Fruit fly (Drosophila melanogaster) whole organism, embryonic: ENCODE results near the gene Or85b.

Source experiments
- Bdp1 ChIP-seq: fragments of 200-800 bp; sonication (Bioruptor generic); optimal IDR thresholded peaks from 3 replicates; lab custom pipeline; 2016; ENCODE audit warnings: missing biosample characterization, missing genetic modification characterization
- BtbVII ChIP-seq: fragments of 200-800 bp; sonication (Bioruptor generic); optimal IDR thresholded peaks from 3 replicates; lab custom pipeline; 2017; ENCODE audit warnings: missing biosample characterization, mild to moderate bottlenecking, missing genetic modification characterization
- CG10543 ChIP-seq: fragments of 200-800 bp; sonication (Bioruptor generic); optimal IDR thresholded peaks from 3 replicates; lab custom pipeline; 2017; ENCODE audit warnings: missing biosample characterization, mild to moderate bottlenecking, missing genetic modification characterization, moderate library complexity
- CG14050 ChIP-seq: fragments of 200-800 bp; sonication (Bioruptor generic); IDR thresholded peaks from 3 replicates; pipeline ENCODE4 v1.3.6; 2022; ENCODE audit warnings: missing biosample characterization, missing genetic modification characterization
- CG15514 ChIP-seq: fragments of 200-800 bp; sonication (Bioruptor generic); optimal IDR thresholded peaks from 3 replicates; lab custom pipeline; 2017; ENCODE audit warnings: missing biosample characterization, missing genetic modification characterization, mild to moderate bottlenecking, moderate library complexity, missing genetic modification reagents
- CG15696 ChIP-seq: fragments of 200-800 bp; sonication (Bioruptor generic); optimal IDR thresholded peaks from 2 replicates; lab custom pipeline; 2019; ENCODE audit warnings: missing biosample characterization, mild to moderate bottlenecking, missing genetic modification characterization, moderate library complexity
- CG34376 ChIP-seq: fragments of 200-800 bp; sonication (Bioruptor generic); optimal IDR thresholded peaks from 2 replicates; lab custom pipeline; 2018; ENCODE audit warnings: missing biosample characterization, mild to moderate bottlenecking, missing genetic modification characterization
- CG6272 ChIP-seq: fragments of 200-800 bp; sonication (Bioruptor generic); IDR thresholded peaks from 2 replicates; pipeline ENCODE4 v1.3.6; 2022; ENCODE audit warnings: missing biosample characterization, missing genetic modification characterization
- CG7271 ChIP-seq: fragments of 200-800 bp; sonication (Bioruptor generic); optimal IDR thresholded peaks from 2 replicates; lab custom pipeline; 2018; ENCODE audit warnings: missing biosample characterization, mild to moderate bottlenecking, missing genetic modification characterization, moderate library complexity
- CG7745 ChIP-seq: fragments of 200-800 bp; sonication (Bioruptor generic); optimal IDR thresholded peaks from 2 replicates; lab custom pipeline; 2018; ENCODE audit warnings: missing biosample characterization, mild to moderate bottlenecking, missing genetic modification characterization, moderate library complexity
- CG7786 ChIP-seq: fragments of 200-800 bp; sonication (Bioruptor generic); optimal IDR thresholded peaks from 2 replicates; lab custom pipeline; 2016; ENCODE audit warnings: missing biosample characterization, missing genetic modification characterization
- CG8089 ChIP-seq: fragments of 200-800 bp; sonication (Bioruptor generic); optimal IDR thresholded peaks from 3 replicates; lab custom pipeline; 2016; ENCODE audit warnings: missing biosample characterization, missing genetic modification characterization
- CG8290 ChIP-seq, 3 experiments: fragments of 200-800 bp; sonication (Bioruptor generic); optimal IDR thresholded peaks; 2 replicates each; lab custom pipeline; 2016 to 2019; ENCODE audit warnings: missing biosample characterization in 3 of 3, missing genetic modification characterization in 3 of 3, mild to moderate bottlenecking in 2 of 3, moderate library complexity in 1 of 3
- CG8765 ChIP-seq: fragments of 200-800 bp; sonication (Bioruptor generic); IDR thresholded peaks from 2 replicates; pipeline ENCODE4 v1.3.6; 2022; ENCODE audit warnings: missing biosample characterization, missing genetic modification characterization
- CG9437 ChIP-seq: fragments of 200-800 bp; sonication (Bioruptor generic); optimal IDR thresholded peaks from 2 replicates; lab custom pipeline; 2018; ENCODE audit warnings: missing biosample characterization, mild to moderate bottlenecking, missing genetic modification characterization
- CHES-1-like ChIP-seq: fragments of 200-800 bp; sonication (Bioruptor generic); optimal IDR thresholded peaks from 2 replicates; lab custom pipeline; 2016; ENCODE audit warnings: missing biosample characterization, missing genetic modification characterization
- CrebB ChIP-seq: fragments of 200-800 bp; sonication (Bioruptor generic); optimal IDR thresholded peaks from 3 replicates; lab custom pipeline; 2018; ENCODE audit warnings: missing biosample characterization, mild to moderate bottlenecking, missing genetic modification characterization
- Deaf1 ChIP-seq: fragments of 200-800 bp; optimal IDR thresholded peaks from 3 replicates; lab custom pipeline; 2019; ENCODE audit warnings: missing biosample characterization, mild to moderate bottlenecking, missing genetic modification characterization, moderate library complexity
- E2f1 ChIP-seq: fragments of 200-800 bp; sonication (Bioruptor generic); IDR thresholded peaks from 2 replicates; pipeline ENCODE4 v1.3.6; 2022; ENCODE audit warnings: missing biosample characterization, missing genetic modification characterization
- GATAe ChIP-seq: fragments of 200-800 bp; sonication (Bioruptor generic); conservative IDR thresholded peaks from 2 replicates; pipeline ENCODE4 v1.3.6; 2022; ENCODE audit warnings: missing biosample characterization, missing genetic modification characterization
- HLHmδ ChIP-seq: fragments of 200-800 bp; sonication (Bioruptor generic); optimal IDR thresholded peaks from 2 replicates; lab custom pipeline; 2018; ENCODE audit warnings: missing biosample characterization, mild to moderate bottlenecking, missing genetic modification characterization, moderate library complexity
- HmgZ ChIP-seq: fragments of 200-800 bp; sonication (Bioruptor generic); optimal IDR thresholded peaks from 2 replicates; lab custom pipeline; 2018; ENCODE audit warnings: missing biosample characterization, mild to moderate bottlenecking, missing genetic modification characterization
- Lim3 ChIP-seq: fragments of 200-800 bp; sonication (Bioruptor generic); IDR thresholded peaks from 2 replicates; pipeline ENCODE4 v1.3.6; 2022; ENCODE audit warnings: missing biosample characterization, missing genetic modification characterization
- MESR4 ChIP-seq: fragments of 200-800 bp; sonication (Bioruptor generic); optimal IDR thresholded peaks from 2 replicates; lab custom pipeline; 2018; ENCODE audit warnings: missing biosample characterization, mild to moderate bottlenecking, missing genetic modification characterization, moderate library complexity
- Poxn ChIP-seq: fragments of 200-800 bp; sonication (Bioruptor generic); IDR thresholded peaks from 2 replicates; pipeline ENCODE4 v1.3.6; 2022; ENCODE audit warnings: missing biosample characterization, missing genetic modification characterization
- Sox100B ChIP-seq: fragments of 200-800 bp; sonication (Bioruptor generic); optimal IDR thresholded peaks from 3 replicates; lab custom pipeline; 2018; ENCODE audit warnings: missing biosample characterization, mild to moderate bottlenecking, missing genetic modification characterization
- Sry-β ChIP-seq: fragments of 200-800 bp; sonication (Bioruptor generic); optimal IDR thresholded peaks from 2 replicates; lab custom pipeline; 2018; ENCODE audit warnings: missing biosample characterization, mild to moderate bottlenecking, missing genetic modification characterization, moderate library complexity
- Taf1 ChIP-seq: fragments of 200-800 bp; sonication (Bioruptor generic); IDR thresholded peaks from 2 replicates; pipeline ENCODE4 v1.3.6; 2022; ENCODE audit warnings: missing biosample characterization, missing genetic modification characterization
- ab ChIP-seq: fragments of 200-800 bp; sonication (Bioruptor generic); optimal IDR thresholded peaks from 2 replicates; lab custom pipeline; 2016; ENCODE audit warnings: missing biosample characterization, missing genetic modification characterization
- btn ChIP-seq: fragments of 200-800 bp; sonication (Bioruptor generic); optimal IDR thresholded peaks from 2 replicates; lab custom pipeline; 2016; ENCODE audit warnings: missing biosample characterization, missing genetic modification characterization
- eve ChIP-seq, 2 experiments: fragments of >200 bp; optimal IDR thresholded peaks; 2 replicates each; lab custom pipeline; 2017; ENCODE audit warnings: missing biosample characterization in 2 of 2, missing genetic modification characterization in 2 of 2
- eyg ChIP-seq: fragments of 200-800 bp; sonication (Bioruptor generic); optimal IDR thresholded peaks from 3 replicates; lab custom pipeline; 2016; ENCODE audit warnings: missing biosample characterization, missing genetic modification characterization
- fd102C ChIP-seq: fragments of 200-800 bp; sonication (Bioruptor generic); optimal IDR thresholded peaks from 2 replicates; lab custom pipeline; 2018; ENCODE audit warnings: missing biosample characterization, mild to moderate bottlenecking, missing genetic modification characterization, moderate library complexity
- ftz-f1 ChIP-seq: fragments of 200-800 bp; sonication (Bioruptor generic); optimal IDR thresholded peaks from 2 replicates; lab custom pipeline; 2016; ENCODE audit warnings: missing biosample characterization, missing genetic modification characterization
- gce ChIP-seq: fragments of 200-800 bp; sonication (Bioruptor generic); IDR thresholded peaks from 3 replicates; pipeline ENCODE4 v1.3.6; 2022; ENCODE audit warnings: missing biosample characterization, missing genetic modification characterization
- gcm2 ChIP-seq: fragments of 200-800 bp; sonication (Bioruptor generic); optimal IDR thresholded peaks from 2 replicates; lab custom pipeline; 2016; ENCODE audit warnings: missing biosample characterization, missing genetic modification characterization
- gt ChIP-seq: fragments of 200-800 bp; sonication (Bioruptor generic); IDR thresholded peaks from 2 replicates; pipeline ENCODE4 v1.3.6; 2022; ENCODE audit warnings: missing biosample characterization, missing genetic modification characterization
- hkb ChIP-seq, 2 experiments: fragments of 200-800 bp in 1 of 2; fragments of >200 bp in 1 of 2; sonication (Bioruptor generic) in 1 of 2; IDR thresholded peaks in 1 of 2; optimal IDR thresholded peaks in 1 of 2; 2 replicates each; pipeline versions ENCODE4 v1.3.6 to Lab custom; 2017 to 2022; ENCODE audit warnings: missing biosample characterization in 1 of 2, missing genetic modification characterization in 1 of 2
- ind ChIP-seq: fragments of 200-800 bp; sonication (Bioruptor generic); optimal IDR thresholded peaks from 3 replicates; lab custom pipeline; 2016; ENCODE audit warnings: missing biosample characterization, missing genetic modification characterization
- ken ChIP-seq: fragments of 200-800 bp; sonication (Bioruptor generic); IDR thresholded peaks from 3 replicates; pipeline ENCODE4 v1.3.6; 2022; ENCODE audit warnings: missing biosample characterization, missing genetic modification characterization
- mam ChIP-seq: fragments of 200-800 bp; sonication (Bioruptor generic); optimal IDR thresholded peaks from 3 replicates; lab custom pipeline; 2016; ENCODE audit warnings: missing biosample characterization, missing genetic modification characterization
- mirr ChIP-seq: fragments of 200-800 bp; sonication (Bioruptor generic); optimal IDR thresholded peaks from 3 replicates; lab custom pipeline; 2018; ENCODE audit warnings: missing biosample characterization, mild to moderate bottlenecking, missing genetic modification characterization
- pb ChIP-seq: fragments of 200-800 bp; sonication (Bioruptor generic); optimal IDR thresholded peaks from 3 replicates; lab custom pipeline; 2016; ENCODE audit warnings: missing biosample characterization, missing genetic modification characterization
- row ChIP-seq: fragments of 200-800 bp; sonication (Bioruptor generic); IDR thresholded peaks from 3 replicates; pipeline ENCODE4 v1.3.6; 2022; ENCODE audit warnings: missing biosample characterization, missing genetic modification characterization
- schlank ChIP-seq: fragments of 200-800 bp; sonication (Bioruptor generic); optimal IDR thresholded peaks from 2 replicates; lab custom pipeline; 2018; ENCODE audit warnings: missing biosample characterization, mild to moderate bottlenecking, missing genetic modification characterization
- sens-2 ChIP-seq: fragments of 200-800 bp; sonication (Bioruptor generic); IDR thresholded peaks from 2 replicates; pipeline ENCODE4 v1.3.6; 2022; ENCODE audit warnings: missing biosample characterization, missing genetic modification characterization
- sisA ChIP-seq: fragments of 200-800 bp; sonication (Bioruptor generic); IDR thresholded peaks from 2 replicates; pipeline ENCODE4 v1.3.6; 2022; ENCODE audit warnings: missing biosample characterization, missing genetic modification characterization
- slou ChIP-seq: fragments of 200-800 bp; sonication (Bioruptor generic); optimal IDR thresholded peaks from 3 replicates; lab custom pipeline; 2016; ENCODE audit warnings: missing biosample characterization, missing genetic modification characterization
- stwl ChIP-seq: fragments of 200-800 bp; sonication (Bioruptor generic); optimal IDR thresholded peaks from 3 replicates; lab custom pipeline; 2018; ENCODE audit warnings: missing biosample characterization, mild to moderate bottlenecking, missing genetic modification characterization, moderate library complexity
- sug ChIP-seq: fragments of 200-800 bp; optimal IDR thresholded peaks from 2 replicates; lab custom pipeline; 2019; ENCODE audit warnings: missing biosample characterization, mild to moderate bottlenecking, missing genetic modification characterization, moderate library complexity
- tgo ChIP-seq: fragments of 200-800 bp; sonication (Bioruptor generic); IDR thresholded peaks from 3 replicates; pipeline ENCODE4 v1.3.6; 2022; ENCODE audit warnings: missing biosample characterization, missing genetic modification characterization
- vnd ChIP-seq: fragments of 200-800 bp; sonication (Bioruptor generic); IDR thresholded peaks from 3 replicates; pipeline ENCODE4 v1.3.6; 2022; ENCODE audit warnings: missing biosample characterization, missing genetic modification characterization; ENCODE audit not compliant: partially characterized antibody
- zen2 ChIP-seq: fragments of 200-800 bp; sonication (Bioruptor generic); IDR thresholded peaks from 3 replicates; pipeline ENCODE4 v1.3.6; 2022; ENCODE audit warnings: missing biosample characterization, missing genetic modification characterization; ENCODE audit not compliant: partially characterized antibody

Gene Or85b

DNA sequence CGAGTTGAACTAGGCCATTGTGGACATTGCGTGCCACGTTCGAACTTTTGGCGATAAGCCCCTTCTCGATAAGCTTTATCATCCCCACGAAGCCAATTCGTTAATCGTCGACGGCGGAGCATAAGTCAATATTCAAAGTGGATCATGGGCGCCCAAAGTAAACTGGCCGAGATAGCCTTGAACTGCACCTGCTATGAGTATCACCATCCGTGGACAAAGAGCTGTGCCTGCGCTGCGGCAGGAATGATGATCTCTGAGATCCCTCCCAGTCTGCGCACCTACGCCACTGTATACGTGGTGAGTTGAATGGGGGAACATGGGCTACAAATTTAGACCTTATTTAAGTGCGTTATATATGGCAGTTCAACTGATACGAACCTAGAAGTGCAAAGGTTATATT, 13.1 kb upstream of the Or85b start (continued):
- TF ChIP-seq ind (peak; percentile 47), eyg (GFP tag; lab: Kevin White, UChicago) (no peak), btn (no peak), Sry-β (GFP tag; lab: Kevin White, UChicago) (no peak), CG15696 (no peak), MESR4 (no peak), tgo (GFP tag; lab: Robert Waterston, UW) (peak; percentile 18; the same call in 1 of the 3 replicates), eve (GFP tag; optimal IDR thresholded peaks at IDR 0.05; lab: Kevin White, UChicago) (no peak), gcm2 (GFP tag; lab: Kevin White, UChicago) (no peak), sug (tag; lab: Kevin White, UChicago) (peak; percentile 13), Taf1 (GFP tag; lab: Robert Waterston, UW) (no peak), gce (no peak), ken (no peak; the same call in 2 of the 3 replicates), sens-2 (GFP tag; lab: Robert Waterston, UW) (0 out of 2 replicates have a peak, but pooled peaks have one; percentile 15), CG6272 (GFP tag; lab: Robert Waterston, UW) (no peak), row (GFP tag; lab: Robert Waterston, UW) (peak; percentile 54; the same call in 2 of the 3 replicates), zen2 (GFP tag; lab: Robert Waterston, UW) (no peak), CrebB (tag; lab: Kevin White, UChicago) (no peak), ftz-f1 (GFP tag; lab: Kevin White, UChicago) (peak; percentile 19), mam (GFP tag; lab: Kevin White, UChicago) (peak; percentile 44), Sox100B (GFP tag; lab: Kevin White, UChicago) (no peak), CG7745 (tag; lab: Kevin White, UChicago) (no peak), gt (no peak), stwl (tag; lab: Kevin White, UChicago) (no peak), pb (no peak), hkb (optimal IDR thresholded peaks at IDR 0.05; lab: Kevin White, UChicago) (no peak), hkb (GFP tag; IDR thresholded peaks at IDR 0.05; lab: Robert Waterston, UW) (peak; percentile 50), E2f1 (GFP tag; lab: Robert Waterston, UW) (peak; percentile 51), Poxn (GFP tag; lab: Robert Waterston, UW) (no peak), CG7786 (GFP tag; lab: Kevin White, UChicago) (peak; percentile 37), Bdp1 (GFP tag; lab: Kevin White, UChicago) (no peak), CG8290 (GFP tag; optimal IDR thresholded peaks at IDR 0.05; lab: Kevin White, UChicago) (no peak), CG8290 (tag; optimal IDR thresholded peaks at IDR 0.05; lab: Kevin White, UChicago) (peak in 1 of 2 experiments; percentile 86), CG9437 (no peak), Lim3 (GFP tag; lab: Robert Waterston, UW) (no peak), HLHmδ (no peak), CHES-1-like (no peak), slou (GFP tag; lab: Kevin White, UChicago) (no peak), CG8089 (GFP tag; lab: Kevin White, UChicago) (no peak), CG15514 (GFP tag; lab: Kevin White, UChicago) (peak; percentile 20), ab (GFP tag; lab: Kevin White, UChicago) (no peak), fd102C (no peak), schlank (tag; lab: Kevin White, UChicago) (peak; percentile 22)
- TF ChIP-seq, all 482 proteins: peak for 102

DNA sequence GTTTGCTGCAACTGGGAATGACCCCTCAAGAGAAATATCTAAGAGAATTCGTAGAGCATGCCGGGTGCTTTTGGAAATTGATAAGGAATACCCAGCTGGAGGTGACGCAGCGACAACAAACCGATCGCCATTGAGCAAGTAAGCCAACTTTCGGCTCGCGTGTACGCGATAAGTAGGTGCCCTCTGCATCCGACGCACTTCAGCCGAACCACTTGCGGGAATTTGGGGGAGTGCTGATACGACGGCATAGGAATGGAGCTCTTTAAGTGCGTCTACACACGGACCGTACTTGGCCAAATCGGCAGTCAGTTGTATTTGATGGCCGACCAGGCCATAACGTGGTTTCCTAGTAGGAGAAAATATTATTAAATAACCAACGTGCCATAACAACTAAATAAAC, 12.5 kb upstream of the Or85b start, which contains the start of gene CG31259:
Gene CG31259, plus strand, starts transcription at position 277 of the 400 bp plus-strand sequence.
- TF ChIP-seq BtbVII (GFP tag; lab: Kevin White, UChicago) (no peak), CG10543 (peak; percentile 1), CG7271 (tag; lab: Kevin White, UChicago) (no peak), Deaf1 (peak; percentile 86), CG14050 (GFP tag; lab: Robert Waterston, UW) (no peak), GATAe (peak; percentile 45; the same call in 1 of the 2 replicates), CG8765 (no peak), sug (tag; lab: Kevin White, UChicago) (peak; percentile 86), sisA (GFP tag; lab: Robert Waterston, UW) (no peak), HmgZ (tag; lab: Kevin White, UChicago) (peak; percentile 3), mirr (GFP tag; lab: Kevin White, UChicago) (peak; percentile 52), CG34376 (GFP tag; lab: Kevin White, UChicago) (peak; percentile 39), vnd (GFP tag; lab: Robert Waterston, UW) (peak; percentile 50; the same call in 1 of the 3 replicates)
